Fruit fly (Drosophila melanogaster) whole organism, embryonic: ENCODE measurements around the gene Bx42.

Source experiments
- Bteb2 ChIP-seq: fragments of 200-800 bp; sonication (Bioruptor generic); optimal IDR thresholded peaks from 2 replicates; lab custom pipeline; 2016; ENCODE audit warnings: missing biosample characterization, missing genetic modification characterization
- C15 ChIP-seq: fragments of 200-800 bp; sonication (Bioruptor generic); IDR thresholded peaks from 3 replicates; pipeline ENCODE4 v1.3.6; 2022; ENCODE audit warnings: missing biosample characterization, missing genetic modification characterization
- CG10209 ChIP-seq: fragments of 200-800 bp; sonication (Bioruptor generic); optimal IDR thresholded peaks from 3 replicates; lab custom pipeline; 2017; ENCODE audit warnings: missing biosample characterization, mild to moderate bottlenecking, missing genetic modification characterization, missing genetic modification reagents
- CG12744 ChIP-seq: fragments of 200-800 bp; sonication (Bioruptor generic); optimal IDR thresholded peaks from 2 replicates; lab custom pipeline; 2016; ENCODE audit warnings: missing biosample characterization, missing genetic modification characterization
- CG13424 ChIP-seq: fragments of 200-800 bp; sonication (Bioruptor generic); optimal IDR thresholded peaks from 2 replicates; lab custom pipeline; 2019; ENCODE audit warnings: missing biosample characterization, mild to moderate bottlenecking, missing genetic modification characterization, moderate library complexity
- CG1529 ChIP-seq: fragments of 200-800 bp; sonication (Bioruptor generic); optimal IDR thresholded peaks from 3 replicates; lab custom pipeline; 2018; ENCODE audit warnings: missing biosample characterization, missing genetic modification characterization
- CG18619 ChIP-seq: fragments of 200-800 bp; sonication (Bioruptor generic); optimal IDR thresholded peaks from 3 replicates; lab custom pipeline; 2017; ENCODE audit warnings: missing biosample characterization, mild to moderate bottlenecking, missing genetic modification characterization
- CG2889 ChIP-seq: fragments of 200-800 bp; sonication (Bioruptor generic); IDR thresholded peaks from 3 replicates; pipeline ENCODE4 v1.3.6; 2022; ENCODE audit warnings: missing biosample characterization, missing genetic modification characterization
- CG31441 ChIP-seq: fragments of 200-800 bp; sonication (Bioruptor generic); IDR thresholded peaks from 2 replicates; pipeline ENCODE4 v1.3.6; 2022; ENCODE audit warnings: missing biosample characterization, missing genetic modification characterization
- CG32767 ChIP-seq: fragments of 200-800 bp; sonication (Bioruptor generic); IDR thresholded peaks from 2 replicates; pipeline ENCODE4 v1.3.6; 2022; ENCODE audit warnings: missing biosample characterization, missing genetic modification characterization
- CG3726 ChIP-seq: fragments of 200-800 bp; sonication (Bioruptor generic); IDR thresholded peaks from 3 replicates; pipeline ENCODE4, ENCODE4 v1.3.6; 2022; ENCODE audit warnings: missing biosample characterization, missing genetic modification characterization
- CG6254 ChIP-seq: fragments of 200-800 bp; sonication (Bioruptor generic); optimal IDR thresholded peaks from 3 replicates; lab custom pipeline; 2017; ENCODE audit warnings: mild to moderate bottlenecking, missing biosample characterization, missing genetic modification reagents, missing genetic modification characterization
- CG6272 ChIP-seq: fragments of 200-800 bp; sonication (Bioruptor generic); IDR thresholded peaks from 2 replicates; pipeline ENCODE4 v1.3.6; 2022; ENCODE audit warnings: missing biosample characterization, missing genetic modification characterization
- CG6654 ChIP-seq: fragments of 200-800 bp; sonication (Bioruptor generic); optimal IDR thresholded peaks from 2 replicates; lab custom pipeline; 2017; ENCODE audit warnings: missing biosample characterization, mild to moderate bottlenecking, missing genetic modification characterization
- CG7372 ChIP-seq: fragments of 200-800 bp; sonication (Bioruptor generic); IDR thresholded peaks from 2 replicates; pipeline ENCODE4 v1.3.6; 2022; ENCODE audit warnings: missing biosample characterization, missing genetic modification characterization
- CG7745 ChIP-seq: fragments of 200-800 bp; sonication (Bioruptor generic); optimal IDR thresholded peaks from 2 replicates; lab custom pipeline; 2018; ENCODE audit warnings: missing biosample characterization, mild to moderate bottlenecking, missing genetic modification characterization, moderate library complexity
- CG7928 ChIP-seq: fragments of 200-800 bp; sonication (Bioruptor generic); optimal IDR thresholded peaks from 2 replicates; lab custom pipeline; 2017; ENCODE audit warnings: missing biosample characterization, mild to moderate bottlenecking, missing genetic modification characterization
- CG8089 ChIP-seq: fragments of 200-800 bp; sonication (Bioruptor generic); optimal IDR thresholded peaks from 3 replicates; lab custom pipeline; 2016; ENCODE audit warnings: missing biosample characterization, missing genetic modification characterization
- CG9437 ChIP-seq: fragments of 200-800 bp; sonication (Bioruptor generic); optimal IDR thresholded peaks from 2 replicates; lab custom pipeline; 2018; ENCODE audit warnings: missing biosample characterization, mild to moderate bottlenecking, missing genetic modification characterization
- D19A ChIP-seq: fragments of 200-800 bp; optimal IDR thresholded peaks from 3 replicates; lab custom pipeline; 2019; ENCODE audit warnings: missing biosample characterization, mild to moderate bottlenecking, missing genetic modification characterization, moderate library complexity
- Dip2 ChIP-seq: fragments of 200-800 bp; sonication (Bioruptor generic); IDR thresholded peaks from 2 replicates; pipeline ENCODE4 v1.3.6; 2022; ENCODE audit warnings: missing biosample characterization, missing genetic modification characterization
- Ets97D ChIP-seq: fragments of 200-800 bp; sonication (Bioruptor generic); optimal IDR thresholded peaks from 3 replicates; lab custom pipeline; 2016; ENCODE audit warnings: missing biosample characterization, missing genetic modification characterization
- HmgD ChIP-seq: fragments of 200-800 bp; sonication (Bioruptor generic); optimal IDR thresholded peaks from 3 replicates; lab custom pipeline; 2016; ENCODE audit warnings: missing biosample characterization, missing genetic modification characterization
- Lhr ChIP-seq: fragments of 200-800 bp; sonication (Bioruptor generic); optimal IDR thresholded peaks from 3 replicates; lab custom pipeline; 2017; ENCODE audit warnings: mild to moderate bottlenecking, missing biosample characterization, missing genetic modification reagents, missing genetic modification characterization
- MTF-1 ChIP-seq: fragments of 200-800 bp; sonication (Bioruptor generic); optimal IDR thresholded peaks from 2 replicates; lab custom pipeline; 2018; ENCODE audit warnings: missing biosample characterization, mild to moderate bottlenecking, missing genetic modification characterization, borderline replicate concordance
- NC2β ChIP-seq: fragments of 200-800 bp; sonication (Bioruptor generic); optimal IDR thresholded peaks from 2 replicates; lab custom pipeline; 2016; ENCODE audit warnings: missing biosample characterization, missing genetic modification characterization
- NFAT ChIP-seq: fragments of 200-800 bp; sonication (Bioruptor generic); IDR thresholded peaks from 2 replicates; pipeline ENCODE4 v1.3.6; 2022; ENCODE audit warnings: missing biosample characterization, missing genetic modification characterization
- Poxn ChIP-seq: fragments of 200-800 bp; sonication (Bioruptor generic); IDR thresholded peaks from 2 replicates; pipeline ENCODE4 v1.3.6; 2022; ENCODE audit warnings: missing biosample characterization, missing genetic modification characterization
- Rx ChIP-seq: fragments of 200-800 bp; sonication (Bioruptor generic); IDR thresholded peaks from 2 replicates; pipeline ENCODE4 v1.3.6; 2022; ENCODE audit warnings: missing biosample characterization, missing genetic modification characterization
- TFAM ChIP-seq: fragments of 200-800 bp; sonication (Bioruptor generic); optimal IDR thresholded peaks from 2 replicates; lab custom pipeline; 2017; ENCODE audit warnings: missing biosample characterization, missing genetic modification characterization, inconsistent platforms
- az2 ChIP-seq: fragments of 200-800 bp; sonication (Bioruptor generic); optimal IDR thresholded peaks from 3 replicates; lab custom pipeline; 2016; ENCODE audit warnings: missing biosample characterization, missing genetic modification characterization
- chm ChIP-seq: fragments of 200-800 bp; sonication (Bioruptor generic); IDR thresholded peaks from 2 replicates; pipeline ENCODE4 v1.3.6; 2022; ENCODE audit warnings: missing biosample characterization, missing genetic modification characterization
- fru ChIP-seq: fragments of >200 bp; optimal IDR thresholded peaks from 2 replicates; lab custom pipeline; 2017
- kah ChIP-seq: fragments of 200-800 bp; sonication (Bioruptor generic); optimal IDR thresholded peaks from 2 replicates; lab custom pipeline; 2018; ENCODE audit warnings: missing biosample characterization, mild to moderate bottlenecking, missing genetic modification characterization
- kay ChIP-seq: fragments of 200-800 bp; sonication (Bioruptor generic); optimal IDR thresholded peaks from 2 replicates; lab custom pipeline; 2016; ENCODE audit warnings: missing biosample characterization, missing genetic modification characterization
- lbe ChIP-seq: fragments of 200-800 bp; sonication (Bioruptor generic); optimal IDR thresholded peaks from 2 replicates; lab custom pipeline; 2016; ENCODE audit warnings: missing biosample characterization, mild to moderate bottlenecking, missing genetic modification characterization
- maf-S ChIP-seq: fragments of 200-800 bp; sonication (Bioruptor generic); optimal IDR thresholded peaks from 2 replicates; lab custom pipeline; 2016; ENCODE audit warnings: missing biosample characterization, missing genetic modification characterization
- nau ChIP-seq: fragments of 200-800 bp; sonication (Bioruptor generic); optimal IDR thresholded peaks from 3 replicates; lab custom pipeline; 2017; ENCODE audit warnings: missing biosample characterization, mild to moderate bottlenecking, missing genetic modification characterization, missing genetic modification reagents
- odd ChIP-seq: fragments of 200-800 bp; sonication (Bioruptor generic); optimal IDR thresholded peaks from 2 replicates; lab custom pipeline; 2017; ENCODE audit warnings: missing biosample characterization, mild to moderate bottlenecking, missing genetic modification characterization
- onecut ChIP-seq: fragments of 200-800 bp; sonication (Bioruptor generic); IDR thresholded peaks from 2 replicates; pipeline ENCODE4 v1.3.6; 2022; ENCODE audit warnings: missing biosample characterization, missing genetic modification characterization
- pb ChIP-seq: fragments of 200-800 bp; sonication (Bioruptor generic); optimal IDR thresholded peaks from 3 replicates; lab custom pipeline; 2016; ENCODE audit warnings: missing biosample characterization, missing genetic modification characterization
- phol ChIP-seq: fragments of 200-800 bp; sonication (Bioruptor generic); optimal IDR thresholded peaks from 3 replicates; lab custom pipeline; 2018; ENCODE audit warnings: missing biosample characterization, mild to moderate bottlenecking, missing genetic modification characterization, moderate library complexity
- sc ChIP-seq, 3 experiments: fragments of >200 bp in 2 of 3; fragments of 200-800 bp in 1 of 3; sonication (Bioruptor generic) in 1 of 3; optimal IDR thresholded peaks; 2 replicates in 2 of 3; 3 replicates in 1 of 3; lab custom pipeline; 2017; ENCODE audit warnings: mild to moderate bottlenecking in 1 of 3, missing biosample characterization in 1 of 3, missing genetic modification characterization in 1 of 3, missing genetic modification reagents in 1 of 3
- seq ChIP-seq: fragments of 200-800 bp; sonication (Bioruptor generic); IDR thresholded peaks from 2 replicates; pipeline ENCODE4 v1.3.6; 2022; ENCODE audit warnings: missing biosample characterization, missing genetic modification characterization
- slbo ChIP-seq: fragments of 200-800 bp; sonication (Bioruptor generic); IDR thresholded peaks from 2 replicates; pipeline ENCODE4 v1.3.6; 2022; ENCODE audit warnings: missing biosample characterization, missing genetic modification characterization
- sob ChIP-seq: fragments of 200-800 bp; sonication (Bioruptor generic); IDR thresholded peaks from 2 replicates; pipeline ENCODE4 v1.3.6; 2022; ENCODE audit warnings: missing biosample characterization, missing genetic modification characterization
- stwl ChIP-seq: fragments of 200-800 bp; sonication (Bioruptor generic); optimal IDR thresholded peaks from 3 replicates; lab custom pipeline; 2018; ENCODE audit warnings: missing biosample characterization, mild to moderate bottlenecking, missing genetic modification characterization, moderate library complexity
- trem ChIP-seq: fragments of 200-800 bp; optimal IDR thresholded peaks from 3 replicates; lab custom pipeline; 2019; ENCODE audit warnings: missing biosample characterization, mild to moderate bottlenecking, missing genetic modification characterization, moderate library complexity
- ttk ChIP-seq: fragments of 200-800 bp; sonication (Bioruptor generic); IDR thresholded peaks from 2 replicates; pipeline ENCODE4 v2.1.2; 2022; ENCODE audit warnings: missing biosample characterization, missing genetic modification characterization
- vfl ChIP-seq: fragments of 200-800 bp; sonication (Bioruptor generic); optimal IDR thresholded peaks from 2 replicates; lab custom pipeline; 2016; ENCODE audit warnings: missing biosample characterization, missing genetic modification characterization
- vvl ChIP-seq: fragments of 200-800 bp; sonication (Bioruptor generic); IDR thresholded peaks from 2 replicates; pipeline ENCODE4 v1.3.6; 2022; ENCODE audit warnings: missing biosample characterization, missing genetic modification characterization
- wek ChIP-seq: fragments of 200-800 bp; sonication (Bioruptor generic); optimal IDR thresholded peaks from 3 replicates; lab custom pipeline; 2018; ENCODE audit warnings: missing biosample characterization, mild to moderate bottlenecking, missing genetic modification characterization, moderate library complexity

Gene Bx42

dm6 chrX:9141219-9141618 is 34.8 kb upstream of the Bx42 start (continued):
- peak; percentile 63 for TF ChIP-seq CG31441 (GFP tag; lab: Robert Waterston, UW)
- no peak for TF ChIP-seq CG6654 (GFP tag; lab: Kevin White, UChicago)
- TF ChIP-seq C15 (GFP tag; lab: Robert Waterston, UW): 0 out of 3 replicates have a peak, but pooled peaks have one; percentile 44
- peak; percentile 21 for TF ChIP-seq kay (GFP tag; lab: Kevin White, UChicago)
- TF ChIP-seq kah (GFP tag; lab: Kevin White, UChicago): peak; percentile 18
- peak; percentile 72 for TF ChIP-seq NC2β
- TF ChIP-seq D19A: peak; percentile 71
- TF ChIP-seq nau: no peak
- peak; percentile 72 for TF ChIP-seq CG7372 (GFP tag; lab: Robert Waterston, UW)
- peak; percentile 85 for TF ChIP-seq sob (GFP tag; lab: Robert Waterston, UW)
- TF ChIP-seq pb (GFP tag; lab: Kevin White, UChicago): peak; percentile 72
- no peak for TF ChIP-seq fru (lab: Kevin White, UChicago)
- TF ChIP-seq ttk (GFP tag; lab: Robert Waterston, UW): peak; percentile 83
- peak; percentile 72 for TF ChIP-seq CG10209 (GFP tag; lab: Kevin White, UChicago)
- TF ChIP-seq sc (optimal IDR thresholded peaks at IDR 0.05; lab: Kevin White, UChicago): no peak
- TF ChIP-seq sc (GFP tag; optimal IDR thresholded peaks at IDR 0.05; lab: Kevin White, UChicago): peak; percentile 40
- TF ChIP-seq CG8089 (GFP tag; lab: Kevin White, UChicago): peak; percentile 68
- TF ChIP-seq MTF-1 (GFP tag; lab: Kevin White, UChicago): peak; percentile 3
- TF ChIP-seq seq (GFP tag; lab: Robert Waterston, UW): peak; percentile 60; the same call in 1 of the 2 replicates
- no peak for TF ChIP-seq odd
- TF ChIP-seq az2 (GFP tag; lab: Kevin White, UChicago): peak; percentile 75
- TF ChIP-seq CG13424: peak; percentile 74
- TF ChIP-seq trem (tag; lab: Kevin White, UChicago): peak; percentile 31
- peak; percentile 82 for TF ChIP-seq slbo (GFP tag; lab: Robert Waterston, UW)
- TF ChIP-seq HmgD (GFP tag; lab: Kevin White, UChicago): no peak
- peak; percentile 31 for TF ChIP-seq Ets97D
- TF ChIP-seq TFAM (GFP tag; lab: Kevin White, UChicago): no peak
- no peak for TF ChIP-seq Dip2 (GFP tag; lab: Robert Waterston, UW)
- TF ChIP-seq CG9437 (GFP tag; lab: Kevin White, UChicago): peak; percentile 19
- TF ChIP-seq CG1529: peak; percentile 45
- peak; percentile 90 for TF ChIP-seq vvl
- peak; percentile 86 for TF ChIP-seq chm
- peak; percentile 83 for TF ChIP-seq CG6272 (GFP tag; lab: Robert Waterston, UW)
- TF ChIP-seq Poxn (GFP tag; lab: Robert Waterston, UW): no peak
- no peak for TF ChIP-seq Bteb2 (GFP tag; lab: Kevin White, UChicago)
- TF ChIP-seq lbe (GFP tag; lab: Kevin White, UChicago): no peak
- TF ChIP-seq CG12744 (GFP tag; lab: Kevin White, UChicago): no peak
- peak; percentile 80 for TF ChIP-seq wek (GFP tag; lab: Kevin White, UChicago)
- TF ChIP-seq CG7745 (tag; lab: Kevin White, UChicago): no peak
- TF ChIP-seq CG32767 (GFP tag; lab: Robert Waterston, UW): peak; percentile 70
- peak; percentile 40 for TF ChIP-seq CG6254
- peak; percentile 82 for TF ChIP-seq onecut (GFP tag; lab: Robert Waterston, UW)
- peak; percentile 58 for TF ChIP-seq CG18619
- peak; percentile 72 for TF ChIP-seq phol (tag; lab: Kevin White, UChicago)
- TF ChIP-seq Rx (GFP tag; lab: Robert Waterston, UW): peak; percentile 70
- peak; percentile 63; the same call in 2 of the 3 replicates for TF ChIP-seq CG2889 (GFP tag; lab: Robert Waterston, UW)
- TF ChIP-seq Lhr: peak; percentile 3
- peak; percentile 80; the same call in 2 of the 3 replicates for TF ChIP-seq CG3726 (GFP tag; lab: Robert Waterston, UW)
- peak; percentile 75 for TF ChIP-seq NFAT (GFP tag; lab: Robert Waterston, UW)
- TF ChIP-seq maf-S: peak; percentile 37
- TF ChIP-seq vfl (GFP tag; lab: Kevin White, UChicago): peak; percentile 46
- TF ChIP-seq stwl (tag; lab: Kevin White, UChicago): peak; percentile 6
- TF ChIP-seq CG7928 (GFP tag; lab: Kevin White, UChicago): no peak
